Worm (Caenorhabditis elegans): ENCODE measurements around the gene C06A1.6.

C06A1.6 gene

DNA sequence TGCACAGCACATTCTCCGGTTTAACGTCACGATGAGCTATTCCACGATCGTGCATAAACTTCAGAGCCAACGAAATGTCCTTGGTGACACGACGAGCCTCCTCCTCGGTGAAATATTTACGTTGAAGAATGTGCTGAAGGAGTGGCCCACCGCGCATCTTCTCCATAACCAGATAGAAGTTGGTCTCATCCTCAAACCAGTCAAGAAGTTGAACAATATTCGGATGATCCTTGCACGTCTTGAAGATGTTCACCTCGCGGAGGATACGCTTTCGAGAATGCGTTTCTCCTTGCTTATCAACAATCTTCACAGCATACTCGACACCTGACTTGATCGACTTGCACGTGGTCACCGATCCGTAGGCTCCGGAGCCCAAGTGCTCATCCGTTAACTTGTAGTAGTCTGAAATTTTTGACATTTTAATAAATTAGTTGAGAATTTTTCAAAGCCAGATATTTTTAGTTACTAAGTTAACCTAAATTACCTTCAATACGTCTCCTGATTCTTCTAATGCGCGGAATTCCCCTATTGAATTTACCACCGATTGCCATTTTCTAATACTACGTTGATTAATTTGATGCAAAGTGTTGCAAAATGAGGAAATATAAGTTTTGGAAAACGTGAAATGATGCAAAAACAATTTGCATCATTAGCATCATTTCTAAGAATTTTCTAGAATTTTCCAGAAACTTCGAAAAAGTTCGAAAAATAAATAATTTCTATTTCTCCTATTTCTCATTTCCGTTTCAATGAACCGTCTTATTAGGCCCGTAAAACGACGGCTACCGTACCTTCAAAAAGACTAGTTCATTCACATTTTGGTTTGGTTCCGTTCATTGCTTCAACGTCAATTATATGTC is 18.3 kb downstream of the C06A1.6 start (continued):
- TF ChIP-seq F26F4.8 (GFP tag; conservative IDR thresholded peaks at IDR 0.05) = no peak
- TF ChIP-seq ceh-20 (GFP tag; IDR thresholded peaks at IDR 0.05) = no peak; the same call in 1 of the 2 replicates
- no peak for TF ChIP-seq T20F7.1 (GFP tag; optimal IDR thresholded peaks at IDR 0.05)
- TF ChIP-seq sdz-12 (GFP tag; optimal IDR thresholded peaks at IDR 0.05) = no peak
- TF ChIP-seq madf-9 (GFP tag; conservative IDR thresholded peaks at IDR 0.05) = no peak
- no peak for TF ChIP-seq unc-39 (tag; optimal IDR thresholded peaks at IDR 0.05)
- TF ChIP-seq ceh-28 (tag; optimal IDR thresholded peaks at IDR 0.05) = no peak
- TF ChIP-seq zfp-3 (GFP tag; conservative IDR thresholded peaks at IDR 0.05) = peak; percentile 8
- TF ChIP-seq F10B5.3 (tag; optimal IDR thresholded peaks at IDR 0.05) = no peak
- TF ChIP-seq nhr-6 (tag; optimal IDR thresholded peaks at IDR 0.05) = no peak
- no peak for TF ChIP-seq nhr-25 (tag; optimal IDR thresholded peaks at IDR 0.05; ENCODE audit: borderline replicate concordance, insufficient read depth)
- no peak for TF ChIP-seq F49E8.2 (tag; optimal IDR thresholded peaks at IDR 0.05; ENCODE audit: borderline replicate concordance)
- TF ChIP-seq dmd-8 (GFP tag; IDR thresholded peaks at IDR 0.05) = peak; percentile 10; the same call in 1 of the 2 replicates
- no peak for TF ChIP-seq mep-1 (tag; optimal IDR thresholded peaks at IDR 0.05)
- no peak for TF ChIP-seq nhr-41 (GFP tag; IDR thresholded peaks at IDR 0.05)
- peak; percentile 26 for TF ChIP-seq mes-2 (tag; optimal IDR thresholded peaks at IDR 0.05; ENCODE audit: poor library complexity, severe bottlenecking)
- TF ChIP-seq pha-4 (GFP tag; IDR thresholded peaks at IDR 0.05) = no peak
- TF ChIP-seq pha-4 (tag; optimal IDR thresholded peaks at IDR 0.05) = no peak
- TF ChIP-seq mdt-29 (GFP tag; IDR thresholded peaks at IDR 0.05) = peak; percentile 29; the same call in 1 of the 2 replicates
- TF ChIP-seq fkh-10 (GFP tag; optimal IDR thresholded peaks at IDR 0.05) = no peak
- TF ChIP-seq spr-3 (GFP tag; optimal IDR thresholded peaks at IDR 0.05) = no peak
- no peak for TF ChIP-seq hif-1 (tag; optimal IDR thresholded peaks at IDR 0.05)
- TF ChIP-seq lin-39 (tag; optimal IDR thresholded peaks at IDR 0.05) = no peak
- TF ChIP-seq T26A8.4 (GFP tag; IDR thresholded peaks at IDR 0.05) = peak; percentile 54; the same call in 1 of the 2 replicates
- TF ChIP-seq ztf-11 (tag; optimal IDR thresholded peaks at IDR 0.05) = no peak
- no peak for TF ChIP-seq daf-19 (GFP tag; conservative IDR thresholded peaks at IDR 0.05)
- no peak for TF ChIP-seq daf-16 (GFP tag; optimal IDR thresholded peaks at IDR 0.05)
- TF ChIP-seq daf-16 (tag; optimal IDR thresholded peaks at IDR 0.05) = no peak
- TF ChIP-seq ctbp-1 (GFP tag; IDR thresholded peaks at IDR 0.05) = no peak; the same call in 1 of the 2 replicates
- no peak for TF ChIP-seq nhr-102 (tag; optimal IDR thresholded peaks at IDR 0.05)
- TF ChIP-seq arid-1 (GFP tag; conservative IDR thresholded peaks at IDR 0.05) = no peak
- TF ChIP-seq daf-8 (GFP tag; IDR thresholded peaks at IDR 0.05) = no peak
- peak; percentile 3 for TF ChIP-seq mxl-3 (GFP tag; optimal IDR thresholded peaks at IDR 0.05)
- TF ChIP-seq aly-2 (tag; optimal IDR thresholded peaks at IDR 0.05) = no peak
- TF ChIP-seq saeg-2 (GFP tag; IDR thresholded peaks at IDR 0.05) = no peak
- TF ChIP-seq lin-13 (GFP tag; optimal IDR thresholded peaks at IDR 0.05) = no peak
- TF ChIP-seq zip-2 (tag; optimal IDR thresholded peaks at IDR 0.05) = no peak
- TF ChIP-seq php-3 (GFP tag; IDR thresholded peaks at IDR 0.05) = peak; percentile 35; the same call in 1 of the 2 replicates
- TF ChIP-seq ces-1 (GFP tag; optimal IDR thresholded peaks at IDR 0.05) = no peak
- TF ChIP-seq jun-1 (tag; optimal IDR thresholded peaks at IDR 0.05) = no peak
- TF ChIP-seq cey-2 (tag; optimal IDR thresholded peaks at IDR 0.05; ENCODE audit: borderline replicate concordance, insufficient read depth) = no peak
- TF ChIP-seq skn-1 (tag; optimal IDR thresholded peaks at IDR 0.05) = no peak
- peak; percentile 21; the same call in 1 of the 2 replicates for TF ChIP-seq lim-7 (GFP tag; IDR thresholded peaks at IDR 0.05)
- no peak for TF ChIP-seq pqm-1 (tag; optimal IDR thresholded peaks at IDR 0.05)
- TF ChIP-seq ceh-62 (tag; optimal IDR thresholded peaks at IDR 0.05) = no peak
- peak; percentile 4 for TF ChIP-seq ztf-7 (tag; optimal IDR thresholded peaks at IDR 0.05)
- no peak for TF ChIP-seq rbr-2 (tag; optimal IDR thresholded peaks at IDR 0.05)
- peak; percentile 42; the same call in 1 of the 2 replicates for TF ChIP-seq dmd-9 (GFP tag; IDR thresholded peaks at IDR 0.05)
- TF ChIP-seq duxl-1 (tag; optimal IDR thresholded peaks at IDR 0.05; ENCODE audit: poor library complexity) = no peak
